Worm (Caenorhabditis elegans) whole organism, L1 larva: Measurements from ENCODE around the gene dolk-1.
"Not testable (repeated sequence)": the region's sequence is repeated elsewhere in the genome, so short reads cannot be mapped to it uniquely, and the experiment has no call there.

Source experiments
- C04F5.9 ChIP-seq: sonication (generic microtip); optimal IDR thresholded peaks from 2 replicates; lab custom pipeline; 2016; ENCODE audit warnings: missing genetic modification characterization, missing compliant biosample characterization
- elt-2 ChIP-seq: sonication (generic microtip); optimal IDR thresholded peaks from 2 replicates; lab custom pipeline; 2016; ENCODE audit warnings: missing genetic modification characterization, mild to moderate bottlenecking, inconsistent platforms, missing compliant biosample characterization, missing genetic modification reagents
- nhr-84 ChIP-seq: sonication (generic microtip); optimal IDR thresholded peaks from 2 replicates; lab custom pipeline; 2017; ENCODE audit warnings: missing biosample characterization, missing genetic modification characterization
- tbx-2 ChIP-seq: sonication (generic microtip); optimal IDR thresholded peaks from 2 replicates; lab custom pipeline; 2016; ENCODE audit warnings: missing genetic modification characterization, missing compliant biosample characterization
- unc-30 ChIP-seq: sonication (generic microtip); optimal IDR thresholded peaks from 2 replicates; lab custom pipeline; 2017; ENCODE audit warnings: missing biosample characterization, missing genetic modification characterization

Gene dolk-1

DNA sequence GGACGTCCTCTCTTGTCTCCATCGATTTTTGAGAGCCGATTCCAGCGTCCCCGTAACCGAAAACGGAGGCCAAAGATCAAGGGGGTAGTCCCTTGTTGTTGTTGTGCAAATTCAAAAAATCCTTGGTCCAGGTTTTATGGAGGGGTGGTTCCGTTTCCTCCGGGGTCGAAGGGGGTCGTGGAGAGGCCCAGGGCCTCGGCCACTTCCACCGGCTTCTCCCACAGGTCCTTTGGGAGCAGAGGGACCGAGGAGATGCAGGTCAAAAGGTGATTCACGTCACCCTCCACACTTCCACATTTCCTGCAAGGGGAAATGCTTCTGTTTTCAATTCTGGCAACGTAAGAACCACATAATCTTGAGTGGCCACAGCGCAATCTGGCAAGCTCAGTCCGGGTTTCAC is 49.7 kb downstream of the dolk-1 start, which contains the start of gene fbxb-22:
Gene fbxb-22, minus strand, starts transcription at position 61 of the 400 bp plus-strand sequence.
- not testable (repeated sequence) for TF ChIP-seq tbx-2; nhr-84 (tag; lab: Kevin White, UChicago); C04F5.9 (tag; lab: Kevin White, UChicago)

DNA sequence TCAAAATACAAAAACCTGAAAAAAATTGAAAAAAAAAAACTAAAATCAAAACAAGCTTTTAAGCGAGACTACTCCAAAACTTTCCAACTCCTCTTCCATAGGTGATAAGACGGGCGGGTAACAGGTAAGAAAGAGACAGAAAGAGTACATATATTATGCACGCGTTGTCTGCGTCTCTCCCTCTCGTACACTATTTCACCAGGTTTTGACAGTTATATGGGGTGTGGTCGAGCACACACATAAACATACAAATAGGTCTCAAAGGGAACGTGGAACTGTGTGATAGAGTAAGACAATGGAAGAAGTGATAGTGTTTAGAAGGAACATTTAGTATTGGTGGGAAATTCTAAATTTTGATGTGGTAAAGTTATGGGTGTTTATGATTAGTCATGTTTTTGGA is 51.9 kb downstream of the dolk-1 start:
- TF ChIP-seq elt-2 (tag; lab: Kevin White, UChicago) (peak; percentile 24), unc-30 (tag; lab: Kevin White, UChicago) (no peak)
